Worm (Caenorhabditis elegans): ENCODE measurements around the gene C06E1.11.

DNA sequence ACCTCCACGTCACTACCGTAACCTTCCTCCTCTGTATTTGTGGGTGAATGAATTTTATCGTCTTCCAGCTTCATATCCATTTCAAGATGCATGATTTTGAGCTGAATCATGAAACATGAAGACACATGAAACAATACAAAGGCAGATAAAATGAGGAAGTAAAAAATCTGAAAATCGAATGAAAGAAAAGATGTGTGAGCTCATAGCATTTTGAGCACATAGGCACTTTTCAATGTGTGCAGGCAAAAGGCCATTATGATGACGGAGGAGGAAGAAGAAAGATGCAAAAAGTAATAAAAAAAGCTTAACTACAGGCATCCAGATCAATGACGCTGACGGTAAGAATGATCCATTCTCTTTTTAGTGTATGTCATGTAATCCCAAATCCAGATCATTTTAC is 18.7 kb downstream of the C06E1.11 start, which contains the start of gene ztf-30:
- TF ChIP-seq nhr-12 (tag; optimal IDR thresholded peaks at IDR 0.05) (no peak), ztf-11 (tag; optimal IDR thresholded peaks at IDR 0.05) (no peak), elt-3 (tag; optimal IDR thresholded peaks at IDR 0.05) (no peak), unc-62 (GFP tag; optimal IDR thresholded peaks at IDR 0.05) (no peak), ces-1 (GFP tag; optimal IDR thresholded peaks at IDR 0.05) (no peak), ceh-83 (GFP tag; optimal IDR thresholded peaks at IDR 0.05) (no peak), unc-39 (tag; optimal IDR thresholded peaks at IDR 0.05) (no peak), nhr-237 (tag; optimal IDR thresholded peaks at IDR 0.05) (no peak), lsy-2 (tag; optimal IDR thresholded peaks at IDR 0.05) (no peak), mab-5 (tag; optimal IDR thresholded peaks at IDR 0.05) (no peak)

Data from whole organism, mixed stage, embryonic.